Worm (Caenorhabditis elegans) whole organism, young adult: ENCODE data around the gene ssp-33.
A peak's percentile ranks its signal among the peaks of the same experiment; 100 is the strongest.

ENCODE experiments used
- B0261.1 ChIP-seq: sonication (generic microtip); optimal IDR thresholded peaks from 2 replicates; lab custom pipeline; 2016; ENCODE audit warnings: mild to moderate bottlenecking, missing genetic modification characterization, moderate library complexity, missing compliant biosample characterization
- B0336.3 ChIP-seq: fragments of 200-800 bp; sonication (Bioruptor generic); IDR thresholded peaks from 2 replicates; pipeline ENCODE4 v1.3.6; 2022; ENCODE audit warnings: missing genetic modification characterization, missing compliant biosample characterization
- C06A6.2 ChIP-seq: fragments of 200-800 bp; sonication (Bioruptor generic); conservative IDR thresholded peaks from 2 replicates; pipeline ENCODE4 v1.3.6; 2022; ENCODE audit warnings: missing genetic modification characterization, missing compliant biosample characterization
- D2030.7 ChIP-seq: fragments of 200-800 bp; sonication (Bioruptor generic); IDR thresholded peaks from 2 replicates; pipeline ENCODE4 v1.3.6; 2022; ENCODE audit warnings: missing genetic modification reagents, missing genetic modification characterization, missing compliant biosample characterization
- F10E7.11 ChIP-seq: sonication (generic microtip); optimal IDR thresholded peaks from 2 replicates; lab custom pipeline; 2017; ENCODE audit warnings: mild to moderate bottlenecking, missing genetic modification characterization, moderate library complexity, missing compliant biosample characterization
- F57A8.1 ChIP-seq: fragments of 200-800 bp; sonication (Bioruptor generic); optimal IDR thresholded peaks from 2 replicates; lab custom pipeline; 2018; ENCODE audit warnings: mild to moderate bottlenecking, missing genetic modification characterization, moderate library complexity, missing compliant biosample characterization
- T07F8.4 ChIP-seq: sonication (generic microtip); optimal IDR thresholded peaks from 2 replicates; lab custom pipeline; 2016; ENCODE audit warnings: mild to moderate bottlenecking, missing genetic modification characterization, moderate library complexity, missing compliant biosample characterization
- Y67H2A.10 ChIP-seq: fragments of 200-800 bp; sonication (Bioruptor generic); conservative IDR thresholded peaks from 2 replicates; pipeline ENCODE4 v1.3.6; 2022; ENCODE audit warnings: missing genetic modification reagents, missing genetic modification characterization, missing compliant biosample characterization
- Y79H2A.3 ChIP-seq: fragments of 200-800 bp; sonication (Bioruptor generic); conservative IDR thresholded peaks from 2 replicates; pipeline ENCODE4 v1.3.6; 2022; ENCODE audit warnings: missing genetic modification reagents, missing genetic modification characterization, missing compliant biosample characterization
- Y95B8A.8 ChIP-seq: fragments of 200-800 bp; sonication (Bioruptor generic); IDR thresholded peaks from 2 replicates; pipeline ENCODE4 v1.3.6; 2022; ENCODE audit warnings: missing genetic modification reagents, missing genetic modification characterization, missing compliant biosample characterization
- ZK185.1 ChIP-seq: sonication (generic microtip); optimal IDR thresholded peaks from 2 replicates; lab custom pipeline; 2016; ENCODE audit warnings: mild to moderate bottlenecking, missing genetic modification characterization, missing compliant biosample characterization; ENCODE audit not compliant: poor library complexity, severe bottlenecking
- ama-1 ChIP-seq, 3 experiments: fragments of 150-350 bp in 1 of 3; sonication (generic microtip) in 2 of 3; optimal IDR thresholded peaks; 2 replicates each; lab custom pipeline; 2014 to 2018; ENCODE audit warnings: missing biosample characterization in 2 of 3, missing genetic modification characterization in 2 of 3, missing genetic modification reagents in 2 of 3
- atf-7 ChIP-seq: sonication (generic microtip); optimal IDR thresholded peaks from 2 replicates; lab custom pipeline; 2017; ENCODE audit warnings: mild to moderate bottlenecking, missing genetic modification characterization, missing compliant biosample characterization
- attf-6 ChIP-seq: fragments of 200-800 bp; sonication (Bioruptor generic); IDR thresholded peaks from 2 replicates; pipeline ENCODE4 v1.3.6; 2022; ENCODE audit warnings: missing genetic modification reagents, missing genetic modification characterization, missing compliant biosample characterization
- ceh-27 ChIP-seq: fragments of 200-800 bp; sonication (Bioruptor generic); optimal IDR thresholded peaks from 2 replicates; lab custom pipeline; 2018; ENCODE audit warnings: mild to moderate bottlenecking, missing genetic modification characterization, moderate library complexity, missing compliant biosample characterization
- ceh-40 ChIP-seq: fragments of 200-800 bp; sonication (Bioruptor generic); IDR thresholded peaks from 2 replicates; pipeline ENCODE4 v1.3.6; 2022; ENCODE audit warnings: missing genetic modification characterization, missing compliant biosample characterization
- dpl-1 ChIP-seq: fragments of 150-350 bp; optimal IDR thresholded peaks from 2 replicates; lab custom pipeline; 2014; ENCODE audit warnings: missing biosample characterization, missing genetic modification reagents, missing genetic modification characterization
- efl-1 ChIP-seq: fragments of 150-350 bp; optimal IDR thresholded peaks from 2 replicates; lab custom pipeline; 2014; ENCODE audit warnings: missing biosample characterization, missing genetic modification reagents, missing genetic modification characterization
- hrde-1 ChIP-seq: sonication (generic microtip); optimal IDR thresholded peaks from 2 replicates; lab custom pipeline; 2016; ENCODE audit warnings: missing genetic modification characterization, mild to moderate bottlenecking, missing compliant biosample characterization, moderate library complexity, missing genotype, missing genetic modification reagents, borderline replicate concordance
- let-526 ChIP-seq: fragments of 200-800 bp; sonication (Bioruptor generic); IDR thresholded peaks from 2 replicates; pipeline ENCODE4 v1.3.6; 2022; ENCODE audit warnings: missing genetic modification reagents, missing genetic modification characterization, missing compliant biosample characterization
- lin-35 ChIP-seq, 3 experiments: fragments of 150-350 bp in 2 of 3; sonication (generic microtip) in 1 of 3; optimal IDR thresholded peaks; 2 replicates each; lab custom pipeline; 2014 to 2018; ENCODE audit warnings: missing biosample characterization in 3 of 3, missing genetic modification characterization in 3 of 3, missing genetic modification reagents in 3 of 3
- lin-40 ChIP-seq: sonication (generic microtip); optimal IDR thresholded peaks from 2 replicates; lab custom pipeline; 2016; ENCODE audit warnings: missing genetic modification characterization, mild to moderate bottlenecking, missing compliant biosample characterization, missing genotype, missing genetic modification reagents
- lin-54 ChIP-seq: fragments of 200-800 bp; sonication (Bioruptor generic); optimal IDR thresholded peaks from 2 replicates; lab custom pipeline; 2018; ENCODE audit warnings: mild to moderate bottlenecking, missing genetic modification characterization, missing compliant biosample characterization
- lsl-1 ChIP-seq: fragments of 200-800 bp; sonication (Bioruptor generic); optimal IDR thresholded peaks from 2 replicates; lab custom pipeline; 2018; ENCODE audit warnings: mild to moderate bottlenecking, missing genetic modification characterization, moderate library complexity, missing compliant biosample characterization
- madf-10 ChIP-seq: sonication (generic microtip); optimal IDR thresholded peaks from 2 replicates; lab custom pipeline; 2016; ENCODE audit warnings: mild to moderate bottlenecking, missing genetic modification characterization, missing compliant biosample characterization
- madf-8 ChIP-seq: fragments of 200-800 bp; sonication (Bioruptor generic); conservative IDR thresholded peaks from 2 replicates; pipeline ENCODE4 v1.3.6; 2022; ENCODE audit warnings: missing genetic modification reagents, missing genetic modification characterization, missing compliant biosample characterization
- mcd-1 ChIP-seq: fragments of 200-800 bp; sonication (Bioruptor generic); IDR thresholded peaks from 2 replicates; pipeline ENCODE4 v1.3.6; 2022; ENCODE audit warnings: missing genetic modification reagents, missing genetic modification characterization, missing compliant biosample characterization
- nfya-1 ChIP-seq: sonication (generic microtip); optimal IDR thresholded peaks from 2 replicates; lab custom pipeline; 2017; ENCODE audit warnings: antibody characterized with exemption, missing compliant biosample characterization, missing genetic modification characterization, borderline replicate concordance; ENCODE audit not compliant: insufficient read depth
- nfyb-1 ChIP-seq: fragments of 200-800 bp; sonication (Bioruptor generic); IDR thresholded peaks from 2 replicates; pipeline ENCODE4 v1.3.6; 2022; ENCODE audit warnings: missing genetic modification reagents, missing genetic modification characterization, missing compliant biosample characterization
- nhr-120 ChIP-seq: fragments of 200-800 bp; sonication (Bioruptor generic); IDR thresholded peaks from 2 replicates; pipeline ENCODE4 v1.3.6; 2022; ENCODE audit warnings: missing genetic modification characterization, missing compliant biosample characterization
- nhr-179 ChIP-seq: sonication (generic microtip); optimal IDR thresholded peaks from 2 replicates; lab custom pipeline; 2016; ENCODE audit warnings: mild to moderate bottlenecking, missing genetic modification characterization, missing compliant biosample characterization
- repo-1 ChIP-seq: sonication (generic microtip); optimal IDR thresholded peaks from 2 replicates; lab custom pipeline; 2017; ENCODE audit warnings: mild to moderate bottlenecking, missing genetic modification characterization, missing compliant biosample characterization
- rpc-1 ChIP-seq, 2 experiments: fragments of 150-350 bp in 1 of 2; sonication (generic microtip) in 1 of 2; optimal IDR thresholded peaks; 2 replicates each; lab custom pipeline; 2014 to 2018; ENCODE audit warnings: missing biosample characterization in 1 of 2, missing genetic modification characterization in 1 of 2, missing genetic modification reagents in 1 of 2, missing genotype in 1 of 2
- snpc-3.4 ChIP-seq: sonication (generic microtip); optimal IDR thresholded peaks from 2 replicates; lab custom pipeline; 2017; ENCODE audit warnings: missing genetic modification characterization, mild to moderate bottlenecking, missing compliant biosample characterization, antibody characterized with exemption, moderate library complexity, missing genotype, missing genetic modification reagents
- tbp1 ChIP-seq: fragments of 200-800 bp; sonication (Bioruptor generic); optimal IDR thresholded peaks from 2 replicates; lab custom pipeline; 2018; ENCODE audit warnings: mild to moderate bottlenecking, missing genetic modification characterization, missing compliant biosample characterization
- tbx-9 ChIP-seq: sonication (generic microtip); optimal IDR thresholded peaks from 2 replicates; lab custom pipeline; 2016; ENCODE audit warnings: borderline replicate concordance, missing genetic modification characterization, inconsistent platforms, missing compliant biosample characterization
- tlf-1 ChIP-seq: fragments of 200-800 bp; sonication (Bioruptor generic); optimal IDR thresholded peaks from 2 replicates; lab custom pipeline; 2018; ENCODE audit warnings: mild to moderate bottlenecking, missing genetic modification characterization, missing compliant biosample characterization
- zfh-2 ChIP-seq: fragments of 200-800 bp; sonication (Bioruptor generic); conservative IDR thresholded peaks from 2 replicates; pipeline ENCODE4 v1.3.6; 2022; ENCODE audit warnings: missing genetic modification reagents, missing genetic modification characterization, missing compliant biosample characterization
- ztf-22 ChIP-seq: fragments of 200-800 bp; sonication (Bioruptor generic); optimal IDR thresholded peaks from 2 replicates; lab custom pipeline; 2018; ENCODE audit warnings: mild to moderate bottlenecking, missing genetic modification characterization, moderate library complexity, missing compliant biosample characterization
- ztf-28 ChIP-seq: fragments of 200-800 bp; sonication (Bioruptor generic); IDR thresholded peaks from 2 replicates; pipeline ENCODE4 v1.3.6; 2022; ENCODE audit warnings: missing genetic modification reagents, missing genetic modification characterization, missing compliant biosample characterization
- ztf-6 ChIP-seq: fragments of 200-800 bp; sonication (Bioruptor generic); IDR thresholded peaks from 2 replicates; pipeline ENCODE4 v1.3.6; 2022; ENCODE audit warnings: missing genetic modification reagents, missing genetic modification characterization, missing compliant biosample characterization

ssp-33 gene

DNA sequence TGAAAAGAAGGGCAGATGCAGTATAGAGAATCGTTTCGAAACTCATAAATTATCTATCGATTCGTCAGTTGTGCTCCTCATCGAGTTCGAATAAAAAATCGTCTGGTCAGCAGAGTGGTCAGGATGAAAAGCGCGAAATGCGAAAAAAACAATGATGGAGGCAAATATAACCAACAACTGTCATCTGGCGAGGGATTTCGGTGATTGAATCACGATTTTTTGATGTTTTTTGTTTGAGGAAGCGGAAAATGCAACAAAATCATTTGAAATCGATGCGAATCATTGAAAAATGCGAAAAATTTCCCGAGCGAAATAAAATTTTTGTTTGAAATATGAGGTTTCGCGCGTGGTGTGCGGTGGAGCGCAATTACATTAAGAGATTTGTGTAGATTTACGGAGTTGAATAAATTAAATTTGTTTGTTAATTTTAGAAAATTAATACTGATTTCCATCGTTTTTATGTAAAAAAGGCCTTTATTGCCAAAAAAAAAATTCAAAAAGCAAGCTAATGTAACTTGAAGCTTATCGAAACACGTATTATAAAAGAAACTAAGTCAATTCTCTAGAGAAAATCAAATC is 23.1 kb downstream of the ssp-33 start, which contains the start of gene unc-61:
unc-61 (minus strand) TSS at position 51 of the 579 bp plus-strand sequence.
- TF ChIP-seq Y79H2A.3 (GFP tag; lab: Robert Waterston, UW) (no peak), F10E7.11 (tag; lab: Kevin White, UChicago) (no peak), lsl-1 (GFP tag; lab: Kevin White, UChicago) (peak; percentile 22), lin-35 (GFP tag; optimal IDR thresholded peaks at IDR 0.05; lab: Kevin White, UChicago) (peak in 1 of 3 experiments; percentile 72), nhr-179 (tag; lab: Kevin White, UChicago) (no peak), ceh-27 (GFP tag; lab: Kevin White, UChicago) (no peak), dpl-1 (GFP tag; lab: Kevin White, UChicago) (peak; percentile 41), efl-1 (GFP tag; lab: Kevin White, UChicago) (peak; percentile 78), Y67H2A.10 (GFP tag; lab: Robert Waterston, UW) (no peak), attf-6 (GFP tag; lab: Robert Waterston, UW) (no peak), repo-1 (no peak), D2030.7 (GFP tag; lab: Robert Waterston, UW) (no peak), ZK185.1 (tag; lab: Kevin White, UChicago) (no peak), B0261.1 (no peak), mcd-1 (peak; percentile 79), rpc-1 (optimal IDR thresholded peaks at IDR 0.05; lab: Kevin White, UChicago) (no peak), rpc-1 (tag; optimal IDR thresholded peaks at IDR 0.05; lab: Kevin White, UChicago) (no peak), ztf-28 (GFP tag; lab: Robert Waterston, UW) (no peak), nfya-1 (tag; lab: Kevin White, UChicago) (no peak), nhr-120 (GFP tag; lab: Robert Waterston, UW) (no peak), hrde-1 (no peak), nfyb-1 (GFP tag; lab: Robert Waterston, UW) (no peak), F57A8.1 (GFP tag; lab: Kevin White, UChicago) (no peak), lin-54 (GFP tag; lab: Kevin White, UChicago) (peak; percentile 35), zfh-2 (no peak), tlf-1 (GFP tag; lab: Kevin White, UChicago) (no peak), tbp1 (GFP tag; lab: Kevin White, UChicago) (no peak), ceh-40 (GFP tag; lab: Robert Waterston, UW) (no peak), ztf-6 (GFP tag; lab: Robert Waterston, UW) (no peak), atf-7 (tag; lab: Kevin White, UChicago) (no peak), lin-40 (tag; lab: Kevin White, UChicago) (no peak), madf-8 (GFP tag; lab: Robert Waterston, UW) (no peak), snpc-3.4 (tag; lab: Kevin White, UChicago) (peak; percentile 5), ama-1 (optimal IDR thresholded peaks at IDR 0.05; lab: Kevin White, UChicago) (no peak), ama-1 (GFP tag; optimal IDR thresholded peaks at IDR 0.05; lab: Kevin White, UChicago) (no peak), madf-10 (tag; lab: Kevin White, UChicago) (no peak), B0336.3 (GFP tag; lab: Robert Waterston, UW) (no peak), T07F8.4 (tag; lab: Kevin White, UChicago) (no peak), Y95B8A.8 (GFP tag; lab: Robert Waterston, UW) (no peak), let-526 (GFP tag; lab: Robert Waterston, UW) (no peak), ztf-22 (no peak), C06A6.2 (GFP tag; lab: Robert Waterston, UW) (no peak), tbx-9 (tag; lab: Kevin White, UChicago) (no peak)
